Worm (Caenorhabditis elegans) whole organism, L1 larva: ENCODE data around the gene srlf-16.

Experiments used
- Y116A8C.19 ChIP-seq: sonication (generic microtip); optimal IDR thresholded peaks from 2 replicates; lab custom pipeline; 2016; ENCODE audit warnings: missing compliant biosample characterization, missing genetic modification characterization, borderline replicate concordance
- blmp-1 ChIP-seq: fragments of 150-350 bp; optimal IDR thresholded peaks from 2 replicates; lab custom pipeline; 2014; ENCODE audit warnings: missing biosample characterization, missing genetic modification characterization
- ceh-63 ChIP-seq: fragments of 200-800 bp; sonication (Bioruptor generic); optimal IDR thresholded peaks from 2 replicates; lab custom pipeline; 2018; ENCODE audit warnings: mild to moderate bottlenecking, missing genetic modification characterization, missing compliant biosample characterization
- ceh-88 ChIP-seq: fragments of 200-800 bp; sonication (Bioruptor generic); IDR thresholded peaks from 2 replicates; pipeline ENCODE4 v1.3.6; 2022; ENCODE audit warnings: missing genetic modification characterization, missing compliant biosample characterization
- ceh-90 ChIP-seq: sonication (generic microtip); optimal IDR thresholded peaks from 2 replicates; lab custom pipeline; 2016; ENCODE audit warnings: missing genetic modification characterization, missing compliant biosample characterization
- ces-1 ChIP-seq: fragments of 150-350 bp; optimal IDR thresholded peaks from 2 replicates; lab custom pipeline; 2014; ENCODE audit warnings: missing biosample characterization, missing genetic modification reagents, missing genetic modification characterization
- dsc-1 ChIP-seq: sonication (generic microtip); optimal IDR thresholded peaks from 2 replicates; lab custom pipeline; 2016; ENCODE audit warnings: mild to moderate bottlenecking, missing genetic modification characterization, missing compliant biosample characterization
- elt-2 ChIP-seq: sonication (generic microtip); optimal IDR thresholded peaks from 2 replicates; lab custom pipeline; 2016; ENCODE audit warnings: missing genetic modification characterization, mild to moderate bottlenecking, inconsistent platforms, missing compliant biosample characterization, missing genetic modification reagents
- fkh-10 ChIP-seq: sonication (generic microtip); optimal IDR thresholded peaks from 2 replicates; lab custom pipeline; 2017; ENCODE audit warnings: missing biosample characterization, missing genetic modification reagents, missing genetic modification characterization
- fkh-4 ChIP-seq: sonication (generic microtip); optimal IDR thresholded peaks from 2 replicates; lab custom pipeline; 2016; ENCODE audit warnings: missing compliant biosample characterization, missing genetic modification characterization, borderline replicate concordance
- fkh-8 ChIP-seq: sonication (generic microtip); optimal IDR thresholded peaks from 2 replicates; lab custom pipeline; 2016; ENCODE audit warnings: mild to moderate bottlenecking, missing genetic modification characterization, missing compliant biosample characterization
- fos-1 ChIP-seq: fragments of 150-350 bp; optimal IDR thresholded peaks from 2 replicates; lab custom pipeline; 2014; ENCODE audit warnings: missing biosample characterization, missing genetic modification characterization
- grh-1 ChIP-seq: fragments of 200-800 bp; sonication (Bioruptor generic); IDR thresholded peaks from 2 replicates; pipeline ENCODE4 v1.3.6; 2022; ENCODE audit warnings: missing genetic modification reagents, missing genetic modification characterization, missing compliant biosample characterization
- hlh-4 ChIP-seq: sonication (generic microtip); optimal IDR thresholded peaks from 2 replicates; lab custom pipeline; 2016; ENCODE audit warnings: mild to moderate bottlenecking, missing genetic modification characterization, missing compliant biosample characterization
- irx-1 ChIP-seq: sonication (generic microtip); optimal IDR thresholded peaks from 2 replicates; lab custom pipeline; 2016; ENCODE audit warnings: missing genetic modification characterization, missing compliant biosample characterization
- isw-1 ChIP-seq: fragments of 200-800 bp; sonication (Bioruptor generic); IDR thresholded peaks from 2 replicates; pipeline ENCODE4 v1.3.6; 2022; ENCODE audit warnings: missing genetic modification characterization, missing compliant biosample characterization
- jun-1 ChIP-seq: fragments of 150-350 bp; optimal IDR thresholded peaks from 2 replicates; lab custom pipeline; 2014; ENCODE audit warnings: missing biosample characterization, missing genetic modification reagents, missing genetic modification characterization
- lin-14 ChIP-seq: fragments of 200-800 bp; sonication (Bioruptor generic); optimal IDR thresholded peaks from 2 replicates; lab custom pipeline; 2018; ENCODE audit warnings: mild to moderate bottlenecking, missing genetic modification characterization, moderate library complexity, missing compliant biosample characterization
- lin-39 ChIP-seq: fragments of 150-350 bp; optimal IDR thresholded peaks from 2 replicates; lab custom pipeline; 2014; ENCODE audit warnings: missing biosample characterization, missing genetic modification reagents, missing genetic modification characterization
- mab-9 ChIP-seq: fragments of 200-800 bp; sonication (Bioruptor generic); IDR thresholded peaks from 2 replicates; pipeline ENCODE4 v1.3.6; 2022; ENCODE audit warnings: missing genetic modification reagents, missing genetic modification characterization, missing compliant biosample characterization
- mef-2 ChIP-seq: fragments of 150-350 bp; optimal IDR thresholded peaks from 2 replicates; lab custom pipeline; 2014; ENCODE audit warnings: missing biosample characterization, missing genetic modification characterization
- nhr-11 ChIP-seq: fragments of 150-350 bp; optimal IDR thresholded peaks from 2 replicates; lab custom pipeline; 2014; ENCODE audit warnings: missing biosample characterization, missing genetic modification characterization
- nhr-19 ChIP-seq: fragments of 200-800 bp; sonication (Bioruptor generic); conservative IDR thresholded peaks from 2 replicates; pipeline ENCODE4 v1.3.6; 2022; ENCODE audit warnings: missing genetic modification characterization, missing compliant biosample characterization
- nhr-237 ChIP-seq: fragments of 150-350 bp; optimal IDR thresholded peaks from 2 replicates; lab custom pipeline; 2014; ENCODE audit warnings: missing biosample characterization, missing genetic modification characterization
- nhr-47 ChIP-seq: sonication (generic microtip); optimal IDR thresholded peaks from 2 replicates; lab custom pipeline; 2016; ENCODE audit warnings: mild to moderate bottlenecking, missing genetic modification characterization, moderate library complexity, missing compliant biosample characterization
- nhr-84 ChIP-seq: sonication (generic microtip); optimal IDR thresholded peaks from 2 replicates; lab custom pipeline; 2017; ENCODE audit warnings: missing biosample characterization, missing genetic modification characterization
- nhr-85 ChIP-seq: sonication (generic microtip); peaks from one replicate; lab custom pipeline; 2016; ENCODE audit warnings: missing genetic modification characterization, inconsistent platforms, missing compliant biosample characterization
- pax-3 ChIP-seq: fragments of 200-800 bp; sonication (Bioruptor generic); optimal IDR thresholded peaks from 2 replicates; lab custom pipeline; 2018; ENCODE audit warnings: mild to moderate bottlenecking, missing genetic modification characterization, moderate library complexity, missing compliant biosample characterization
- rnt-1 ChIP-seq: sonication (generic microtip); optimal IDR thresholded peaks from 2 replicates; lab custom pipeline; 2016; ENCODE audit warnings: mild to moderate bottlenecking, missing genetic modification characterization, moderate library complexity, missing compliant biosample characterization
- snpc-4 ChIP-seq: fragments of 150-350 bp; optimal IDR thresholded peaks from 2 replicates; lab custom pipeline; 2014; ENCODE audit warnings: missing biosample characterization, missing genetic modification characterization
- sox-4 ChIP-seq: sonication (generic microtip); optimal IDR thresholded peaks from 2 replicates; lab custom pipeline; 2016; ENCODE audit warnings: missing genetic modification characterization, missing compliant biosample characterization
- sptf-1 ChIP-seq: fragments of 150-350 bp; optimal IDR thresholded peaks from 2 replicates; lab custom pipeline; 2014; ENCODE audit warnings: missing biosample characterization, missing genetic modification characterization
- sup-37 ChIP-seq: fragments of 200-800 bp; sonication (Bioruptor generic); optimal IDR thresholded peaks from 2 replicates; lab custom pipeline; 2018; ENCODE audit warnings: mild to moderate bottlenecking, missing genetic modification characterization, missing compliant biosample characterization
- tbx-2 ChIP-seq: sonication (generic microtip); optimal IDR thresholded peaks from 2 replicates; lab custom pipeline; 2016; ENCODE audit warnings: missing genetic modification characterization, missing compliant biosample characterization
- unc-62 ChIP-seq: fragments of 150-350 bp; optimal IDR thresholded peaks from 2 replicates; lab custom pipeline; 2014; ENCODE audit warnings: missing biosample characterization, missing genetic modification reagents, missing genetic modification characterization
- unc-98 ChIP-seq: fragments of 200-800 bp; sonication (Bioruptor generic); IDR thresholded peaks from 2 replicates; pipeline ENCODE4 v1.3.6; 2022; ENCODE audit warnings: missing genetic modification characterization, missing compliant biosample characterization
- ztf-11 ChIP-seq, 2 experiments: sonication (generic microtip); optimal IDR thresholded peaks; 2 replicates each; lab custom pipeline; 2016 to 2017; ENCODE audit warnings: missing genetic modification characterization in 2 of 2, missing biosample characterization in 1 of 2, missing compliant biosample characterization in 1 of 2

Gene srlf-16

DNA sequence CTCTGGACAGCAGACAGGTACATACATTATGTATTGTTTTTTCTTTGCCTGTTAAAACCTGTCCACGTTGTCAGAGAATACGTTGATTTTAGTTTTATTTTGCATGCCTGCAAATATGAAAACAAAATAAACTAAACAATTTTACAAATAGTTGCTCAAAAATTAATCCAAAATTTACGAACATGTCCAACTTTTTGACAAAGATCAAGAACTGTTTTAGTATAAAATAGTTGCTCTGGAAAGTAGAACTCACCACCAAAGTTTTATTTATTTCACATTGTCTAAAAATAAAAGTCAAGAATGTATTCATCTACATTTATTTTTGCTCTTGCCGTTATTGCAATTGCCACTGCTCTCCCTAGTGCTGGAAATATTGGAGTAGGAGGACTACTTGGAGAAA lies at the start of gene srlf-16:
Gene srlf-16 (plus strand): TSS at position 301 of the 400 bp plus-strand sequence.
- TF ChIP-seq ceh-63 (GFP tag; lab: Kevin White, UChicago) (no peak), irx-1 (no peak), rnt-1 (tag; lab: Kevin White, UChicago) (no peak), lin-39 (tag; lab: Kevin White, UChicago) (no peak), unc-62 (GFP tag; lab: Kevin White, UChicago) (no peak), ztf-11 (tag; optimal IDR thresholded peaks at IDR 0.05; lab: Kevin White, UChicago) (no peak), dsc-1 (tag; lab: Kevin White, UChicago) (no peak), isw-1 (GFP tag; lab: Robert Waterston, UW) (no peak), sox-4 (no peak), nhr-11 (tag; lab: Kevin White, UChicago) (no peak), nhr-19 (GFP tag; lab: Robert Waterston, UW) (no peak), fkh-4 (tag; lab: Kevin White, UChicago) (no peak), lin-14 (GFP tag; lab: Kevin White, UChicago) (no peak), fkh-10 (GFP tag; lab: Kevin White, UChicago) (no peak), elt-2 (tag; lab: Kevin White, UChicago) (no peak), jun-1 (tag; lab: Kevin White, UChicago) (no peak), fkh-8 (tag; lab: Kevin White, UChicago) (no peak), nhr-237 (tag; lab: Kevin White, UChicago) (no peak), ceh-88 (GFP tag; lab: Robert Waterston, UW) (no peak), fos-1 (tag; lab: Kevin White, UChicago) (no peak)
- TF ChIP-seq, all 84 proteins: peak for 0

DNA sequence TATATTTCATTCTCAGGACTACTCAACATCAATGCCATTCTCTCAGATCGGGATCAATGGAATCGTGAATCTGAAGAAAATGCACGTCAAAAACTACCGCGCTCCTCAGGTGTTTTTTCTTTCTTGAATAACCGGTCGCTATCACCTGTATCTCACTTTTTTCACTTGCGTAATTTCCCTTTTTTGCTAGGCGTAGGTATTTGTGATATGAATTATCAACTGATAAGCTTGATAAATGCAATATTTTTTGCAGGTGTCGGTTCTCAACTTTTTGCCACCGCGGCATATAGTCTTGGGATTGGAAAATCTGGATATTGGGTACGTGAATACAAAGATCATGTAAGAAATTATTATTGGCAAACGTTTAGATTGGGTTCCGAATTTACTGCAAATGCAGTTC lies 49.4 kb upstream of the srlf-16 start:
- no peak for TF ChIP-seq fkh-10 (GFP tag; lab: Kevin White, UChicago)
- TF ChIP-seq ces-1 = no peak
- no peak for TF ChIP-seq jun-1 (tag; lab: Kevin White, UChicago)
- peak; percentile 79 for TF ChIP-seq blmp-1
- TF ChIP-seq mef-2 (tag; lab: Kevin White, UChicago) = no peak
- no peak for TF ChIP-seq nhr-47 (tag; lab: Kevin White, UChicago)

DNA sequence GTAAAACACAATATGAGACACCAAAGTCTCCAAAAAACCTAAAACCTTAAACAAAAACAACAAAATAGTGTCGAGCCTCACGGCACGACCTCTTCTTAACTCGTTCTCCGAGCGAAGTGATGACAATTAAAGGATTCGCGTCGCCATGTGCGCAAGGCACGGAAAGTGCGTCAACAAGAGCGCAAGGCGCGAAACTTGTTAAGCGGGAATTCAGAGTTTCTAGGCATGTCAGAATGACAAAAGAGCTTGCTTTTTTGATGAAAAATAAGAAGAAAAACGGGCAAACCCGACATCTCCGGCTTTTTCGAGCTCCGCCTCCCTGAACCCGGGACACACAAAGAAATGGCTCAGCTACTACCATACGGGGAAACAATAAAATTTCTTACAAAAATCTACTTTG lies 46.8 kb upstream of the srlf-16 start:
- 0 out of 2 replicates have a peak, but pooled peaks have one; percentile 14 for TF ChIP-seq grh-1 (GFP tag; lab: Robert Waterston, UW)

DNA sequence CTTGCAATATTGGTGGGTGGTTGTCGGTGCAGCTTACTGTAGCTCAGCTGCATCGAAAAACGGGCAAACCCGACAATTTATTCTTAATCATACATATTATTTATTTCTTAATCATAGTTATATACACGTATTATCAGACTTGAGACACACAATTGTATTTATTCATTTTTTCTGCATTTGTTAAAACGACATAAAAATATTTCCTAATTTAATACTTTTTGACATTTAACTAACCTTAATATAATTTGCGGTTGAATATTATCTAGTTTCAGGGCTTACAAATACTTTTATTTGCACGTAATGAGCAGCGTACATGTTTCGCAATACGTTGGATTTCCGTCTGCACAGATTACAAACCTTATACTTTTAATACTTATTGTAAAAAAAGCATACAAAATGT lies 46.2 kb upstream of the srlf-16 start, which contains the start of gene str-138:
Gene str-138 (plus strand): TSS at position 301 of the 400 bp plus-strand sequence.
- TF ChIP-seq ztf-11 (tag; optimal IDR thresholded peaks at IDR 0.05; lab: Kevin White, UChicago) = no peak
- no peak for TF ChIP-seq hlh-4 (tag; lab: Kevin White, UChicago)
- TF ChIP-seq irx-1 = no peak
- no peak for TF ChIP-seq ceh-90 (tag; lab: Kevin White, UChicago)
- TF ChIP-seq blmp-1 = no peak
- TF ChIP-seq nhr-47 (tag; lab: Kevin White, UChicago) = no peak
- TF ChIP-seq sptf-1 = no peak
- no peak for TF ChIP-seq mab-9 (GFP tag; lab: Robert Waterston, UW)
- no peak for TF ChIP-seq grh-1 (GFP tag; lab: Robert Waterston, UW)
- no peak for TF ChIP-seq nhr-85 (tag; lab: Kevin White, UChicago)
- no peak for TF ChIP-seq isw-1 (GFP tag; lab: Robert Waterston, UW)
- no peak for TF ChIP-seq unc-98 (GFP tag; lab: Robert Waterston, UW)
- no peak for TF ChIP-seq sup-37 (GFP tag; lab: Kevin White, UChicago)
- no peak for TF ChIP-seq pax-3 (tag; lab: Kevin White, UChicago)
- TF ChIP-seq nhr-84 (tag; lab: Kevin White, UChicago) = no peak
- TF ChIP-seq fos-1 (tag; lab: Kevin White, UChicago) = no peak
- TF ChIP-seq snpc-4 (tag; lab: Kevin White, UChicago) = no peak
- TF ChIP-seq tbx-2 = no peak
- TF ChIP-seq Y116A8C.19 (tag; lab: Kevin White, UChicago) = no peak
- TF ChIP-seq lin-14 (GFP tag; lab: Kevin White, UChicago) = no peak
